Fruit fly (Drosophila melanogaster) whole organism, embryonic: ENCODE data around the gene sol.

Experiments used
- Blimp-1 ChIP-seq: fragments of 200-800 bp; sonication (Bioruptor generic); optimal IDR thresholded peaks from 3 replicates; lab custom pipeline; 2018; ENCODE audit warnings: missing biosample characterization, missing genetic modification characterization, mild to moderate bottlenecking, moderate library complexity, missing genetic modification reagents
- CG10321 ChIP-seq: fragments of 200-800 bp; sonication (Bioruptor generic); IDR thresholded peaks from 2 replicates; pipeline ENCODE4 v1.3.6; 2022; ENCODE audit warnings: missing biosample characterization, missing genetic modification characterization
- CG11504 ChIP-seq: fragments of 200-800 bp; sonication (Bioruptor generic); optimal IDR thresholded peaks from 3 replicates; lab custom pipeline; 2019; ENCODE audit warnings: missing biosample characterization, mild to moderate bottlenecking, missing genetic modification characterization, moderate library complexity
- CG12769 ChIP-seq: fragments of 200-800 bp; sonication (Bioruptor generic); optimal IDR thresholded peaks from 2 replicates; lab custom pipeline; 2019; ENCODE audit warnings: missing biosample characterization, mild to moderate bottlenecking, missing genetic modification characterization, moderate library complexity
- CG17361 ChIP-seq: fragments of 200-800 bp; sonication (Bioruptor generic); IDR thresholded peaks from 3 replicates; pipeline ENCODE4 v1.3.6; 2022; ENCODE audit warnings: missing biosample characterization, missing genetic modification characterization
- CG18476 ChIP-seq: fragments of 200-800 bp; sonication (Bioruptor generic); optimal IDR thresholded peaks from 2 replicates; lab custom pipeline; 2016; ENCODE audit warnings: missing biosample characterization, mild to moderate bottlenecking, missing genetic modification characterization
- CG2202 ChIP-seq: fragments of 200-800 bp; sonication (Bioruptor generic); optimal IDR thresholded peaks from 2 replicates; lab custom pipeline; 2018; ENCODE audit warnings: missing biosample characterization, mild to moderate bottlenecking, missing genetic modification characterization
- CG4360 ChIP-seq: fragments of 200-800 bp; sonication (Bioruptor generic); IDR thresholded peaks from 2 replicates; pipeline ENCODE4 v1.3.6; 2022; ENCODE audit warnings: missing biosample characterization, missing genetic modification characterization
- CG6654 ChIP-seq: fragments of 200-800 bp; sonication (Bioruptor generic); optimal IDR thresholded peaks from 2 replicates; lab custom pipeline; 2017; ENCODE audit warnings: missing biosample characterization, mild to moderate bottlenecking, missing genetic modification characterization
- CG8359 ChIP-seq: fragments of 200-800 bp; sonication (Bioruptor generic); optimal IDR thresholded peaks from 2 replicates; lab custom pipeline; 2017; ENCODE audit warnings: missing biosample characterization, mild to moderate bottlenecking, missing genetic modification characterization, borderline replicate concordance
- CG9797 ChIP-seq: fragments of 200-800 bp; sonication (Bioruptor generic); optimal IDR thresholded peaks from 3 replicates; lab custom pipeline; 2018; ENCODE audit warnings: missing biosample characterization, mild to moderate bottlenecking, missing genetic modification characterization
- CG9876 ChIP-seq: fragments of 200-800 bp; sonication (Bioruptor generic); optimal IDR thresholded peaks from 2 replicates; lab custom pipeline; 2016; ENCODE audit warnings: missing biosample characterization, missing genetic modification characterization
- CoRest ChIP-seq: fragments of 200-800 bp; sonication (Bioruptor generic); optimal IDR thresholded peaks from 3 replicates; lab custom pipeline; 2018; ENCODE audit warnings: missing biosample characterization, mild to moderate bottlenecking, missing genetic modification characterization, moderate library complexity
- Deaf1 ChIP-seq: fragments of 200-800 bp; optimal IDR thresholded peaks from 3 replicates; lab custom pipeline; 2019; ENCODE audit warnings: missing biosample characterization, mild to moderate bottlenecking, missing genetic modification characterization, moderate library complexity
- Dll ChIP-seq: fragments of 200-800 bp; sonication (Bioruptor generic); IDR thresholded peaks from 4 replicates; pipeline ENCODE4 v1.3.6; 2022; ENCODE audit warnings: missing biosample characterization, missing genetic modification characterization; ENCODE audit not compliant: partially characterized antibody
- E2f2 ChIP-seq: fragments of 200-800 bp; sonication (Bioruptor generic); IDR thresholded peaks from 2 replicates; pipeline ENCODE4 v1.3.6; 2022; ENCODE audit warnings: missing biosample characterization, missing genetic modification characterization
- Ets65A ChIP-seq: fragments of 200-800 bp; sonication (Bioruptor generic); peaks from one replicate; lab custom pipeline; 2016; ENCODE audit warnings: missing biosample characterization, missing genetic modification characterization
- H15 ChIP-seq: fragments of 200-800 bp; sonication (Bioruptor generic); IDR thresholded peaks from 3 replicates; pipeline ENCODE4 v1.3.6; 2022; ENCODE audit warnings: missing biosample characterization, missing genetic modification characterization
- HHEX ChIP-seq: fragments of 200-800 bp; sonication (Bioruptor generic); optimal IDR thresholded peaks from 3 replicates; lab custom pipeline; 2017; ENCODE audit warnings: missing biosample characterization, mild to moderate bottlenecking, missing genetic modification characterization, missing genetic modification reagents
- HLH3B ChIP-seq: fragments of 200-800 bp; sonication (Bioruptor generic); IDR thresholded peaks from 2 replicates; pipeline ENCODE4 v1.3.6; 2022; ENCODE audit warnings: missing biosample characterization, missing genetic modification characterization
- HLH4C ChIP-seq: fragments of 200-800 bp; sonication (Bioruptor generic); IDR thresholded peaks from 3 replicates; pipeline ENCODE4 v1.3.6; 2022; ENCODE audit warnings: missing biosample characterization, missing genetic modification characterization; ENCODE audit not compliant: partially characterized antibody
- HmgZ ChIP-seq: fragments of 200-800 bp; sonication (Bioruptor generic); optimal IDR thresholded peaks from 2 replicates; lab custom pipeline; 2018; ENCODE audit warnings: missing biosample characterization, mild to moderate bottlenecking, missing genetic modification characterization
- Hsf ChIP-seq: fragments of 200-800 bp; sonication (Bioruptor generic); optimal IDR thresholded peaks from 3 replicates; lab custom pipeline; 2016; ENCODE audit warnings: missing biosample characterization, missing genetic modification characterization
- Kr ChIP-seq: fragments of 200-800 bp; sonication (Bioruptor generic); optimal IDR thresholded peaks from 2 replicates; lab custom pipeline; 2017; ENCODE audit warnings: missing biosample characterization, mild to moderate bottlenecking, missing genetic modification characterization
- Lhr ChIP-seq: fragments of 200-800 bp; sonication (Bioruptor generic); optimal IDR thresholded peaks from 3 replicates; lab custom pipeline; 2017; ENCODE audit warnings: mild to moderate bottlenecking, missing biosample characterization, missing genetic modification reagents, missing genetic modification characterization
- Ptx1 ChIP-seq: fragments of 200-800 bp; sonication (Bioruptor generic); IDR thresholded peaks from 2 replicates; pipeline ENCODE4 v1.3.6; 2022; ENCODE audit warnings: missing biosample characterization, missing genetic modification characterization
- Taf1 ChIP-seq: fragments of 200-800 bp; sonication (Bioruptor generic); IDR thresholded peaks from 2 replicates; pipeline ENCODE4 v1.3.6; 2022; ENCODE audit warnings: missing biosample characterization, missing genetic modification characterization
- Trl ChIP-seq, 3 experiments: fragments of >200 bp in 2 of 3; fragments of 200-800 bp in 1 of 3; sonication (Bioruptor generic) in 1 of 3; optimal IDR thresholded peaks; 2 replicates in 1 of 3; 3 replicates in 2 of 3; lab custom pipeline; 2016 to 2017; ENCODE audit warnings: missing biosample characterization in 1 of 3, missing genetic modification characterization in 1 of 3
- aop ChIP-seq: fragments of 200-800 bp; sonication (Bioruptor generic); IDR thresholded peaks from 2 replicates; pipeline ENCODE4 v1.3.6; 2022; ENCODE audit warnings: missing biosample characterization, missing genetic modification characterization
- bowl ChIP-seq: fragments of 200-800 bp; sonication (Bioruptor generic); IDR thresholded peaks from 2 replicates; pipeline ENCODE4 v1.3.6; 2022; ENCODE audit warnings: missing biosample characterization, missing genetic modification characterization
- caup ChIP-seq: fragments of 200-800 bp; sonication (Bioruptor generic); optimal IDR thresholded peaks from 3 replicates; lab custom pipeline; 2017; ENCODE audit warnings: missing biosample characterization, mild to moderate bottlenecking, missing genetic modification characterization, moderate library complexity; ENCODE audit not compliant: severe bottlenecking
- dmrt99B ChIP-seq: fragments of 200-800 bp; sonication (Bioruptor generic); optimal IDR thresholded peaks from 2 replicates; lab custom pipeline; 2018; ENCODE audit warnings: missing biosample characterization, mild to moderate bottlenecking, missing genetic modification characterization, moderate library complexity
- emc ChIP-seq: fragments of 200-800 bp; sonication (Bioruptor generic); optimal IDR thresholded peaks from 2 replicates; lab custom pipeline; 2016; ENCODE audit warnings: missing biosample characterization, missing genetic modification characterization
- ems ChIP-seq: fragments of 200-800 bp; sonication (Bioruptor generic); optimal IDR thresholded peaks from 3 replicates; lab custom pipeline; 2016; ENCODE audit warnings: missing biosample characterization, missing genetic modification characterization
- eyg ChIP-seq: fragments of 200-800 bp; sonication (Bioruptor generic); optimal IDR thresholded peaks from 3 replicates; lab custom pipeline; 2016; ENCODE audit warnings: missing biosample characterization, missing genetic modification characterization
- fd102C ChIP-seq: fragments of 200-800 bp; sonication (Bioruptor generic); optimal IDR thresholded peaks from 2 replicates; lab custom pipeline; 2018; ENCODE audit warnings: missing biosample characterization, mild to moderate bottlenecking, missing genetic modification characterization, moderate library complexity
- hth ChIP-seq: fragments of >200 bp; optimal IDR thresholded peaks from 2 replicates; lab custom pipeline; 2017; ENCODE audit warnings: inconsistent platforms
- mld ChIP-seq: fragments of 200-800 bp; sonication (Bioruptor generic); IDR thresholded peaks from 3 replicates; pipeline ENCODE4 v1.3.6; 2022; ENCODE audit warnings: missing biosample characterization, missing genetic modification characterization; ENCODE audit not compliant: partially characterized antibody
- nerfin-1 ChIP-seq: fragments of 200-800 bp; sonication (Bioruptor generic); optimal IDR thresholded peaks from 3 replicates; lab custom pipeline; 2019; ENCODE audit warnings: missing biosample characterization, mild to moderate bottlenecking, missing genetic modification characterization, moderate library complexity
- phol ChIP-seq: fragments of 200-800 bp; sonication (Bioruptor generic); optimal IDR thresholded peaks from 3 replicates; lab custom pipeline; 2018; ENCODE audit warnings: missing biosample characterization, mild to moderate bottlenecking, missing genetic modification characterization, moderate library complexity
- ro ChIP-seq: fragments of 200-800 bp; sonication (Bioruptor generic); IDR thresholded peaks from 2 replicates; pipeline ENCODE4 v1.3.6; 2022; ENCODE audit warnings: missing biosample characterization, missing genetic modification characterization
- slou ChIP-seq: fragments of 200-800 bp; sonication (Bioruptor generic); optimal IDR thresholded peaks from 3 replicates; lab custom pipeline; 2016; ENCODE audit warnings: missing biosample characterization, missing genetic modification characterization
- sna ChIP-seq: fragments of 200-800 bp; sonication (Bioruptor generic); IDR thresholded peaks from 2 replicates; pipeline ENCODE4 v1.3.6; 2022; ENCODE audit warnings: missing biosample characterization, missing genetic modification characterization; ENCODE audit not compliant: partially characterized antibody
- sob ChIP-seq: fragments of 200-800 bp; sonication (Bioruptor generic); IDR thresholded peaks from 2 replicates; pipeline ENCODE4 v1.3.6; 2022; ENCODE audit warnings: missing biosample characterization, missing genetic modification characterization
- stc ChIP-seq: fragments of 200-800 bp; sonication (Bioruptor generic); IDR thresholded peaks from 2 replicates; pipeline ENCODE4 v1.3.6; 2022; ENCODE audit warnings: missing biosample characterization, missing genetic modification characterization
- stwl ChIP-seq: fragments of 200-800 bp; sonication (Bioruptor generic); optimal IDR thresholded peaks from 3 replicates; lab custom pipeline; 2018; ENCODE audit warnings: missing biosample characterization, mild to moderate bottlenecking, missing genetic modification characterization, moderate library complexity
- wek ChIP-seq: fragments of 200-800 bp; sonication (Bioruptor generic); optimal IDR thresholded peaks from 3 replicates; lab custom pipeline; 2018; ENCODE audit warnings: missing biosample characterization, mild to moderate bottlenecking, missing genetic modification characterization, moderate library complexity
- wor ChIP-seq: fragments of 200-800 bp; sonication (Bioruptor generic); IDR thresholded peaks from 2 replicates; pipeline ENCODE4 v1.3.6; 2022; ENCODE audit warnings: missing biosample characterization, missing genetic modification characterization
- zen2 ChIP-seq: fragments of 200-800 bp; sonication (Bioruptor generic); IDR thresholded peaks from 3 replicates; pipeline ENCODE4 v1.3.6; 2022; ENCODE audit warnings: missing biosample characterization, missing genetic modification characterization; ENCODE audit not compliant: partially characterized antibody

The sol gene

dm6 chrX:21366311-21366990 lies 16.4 kb downstream of the sol start (continued):
- TF ChIP-seq phol (tag; lab: Kevin White, UChicago) (peak; percentile 94), Ets65A (GFP tag; lab: Kevin White, UChicago) (peak; percentile 93), CG9876 (GFP tag; lab: Kevin White, UChicago) (no peak), CG8359 (GFP tag; lab: Kevin White, UChicago) (peak; percentile 63), ro (GFP tag; lab: Robert Waterston, UW) (no peak; the same call in 1 of the 2 replicates), fd102C (no peak), HHEX (GFP tag; lab: Kevin White, UChicago) (peak; percentile 92), slou (GFP tag; lab: Kevin White, UChicago) (peak; percentile 70), dmrt99B (tag; lab: Kevin White, UChicago) (peak; percentile 96), mld (GFP tag; lab: Robert Waterston, UW) (no peak), Dll (GFP tag; lab: Robert Waterston, UW) (no peak), bowl (GFP tag; lab: Robert Waterston, UW) (peak; percentile 54; the same call in 1 of the 2 replicates), CG9797 (peak; percentile 6), CG10321 (GFP tag; lab: Robert Waterston, UW) (peak; percentile 62; the same call in 1 of the 2 replicates), CG2202 (tag; lab: Kevin White, UChicago) (peak; percentile 78), sna (GFP tag; lab: Robert Waterston, UW) (no peak), Taf1 (GFP tag; lab: Robert Waterston, UW) (peak; percentile 71), HLH4C (GFP tag; lab: Robert Waterston, UW) (no peak), CG4360 (GFP tag; lab: Robert Waterston, UW) (peak; percentile 37; the same call in 1 of the 2 replicates), eyg (GFP tag; lab: Kevin White, UChicago) (no peak), nerfin-1 (tag; lab: Kevin White, UChicago) (peak; percentile 91), HLH3B (GFP tag; lab: Robert Waterston, UW) (peak; percentile 87), sob (GFP tag; lab: Robert Waterston, UW) (peak; percentile 85), CG18476 (peak; percentile 78), Ptx1 (GFP tag; lab: Robert Waterston, UW) (peak; percentile 93), ems (peak; percentile 45), stwl (no peak), wek (peak; percentile 43), aop (GFP tag; lab: Robert Waterston, UW) (no peak), CG6654 (peak; percentile 80), Deaf1 (tag; lab: Kevin White, UChicago) (peak; percentile 78), CG11504 (tag; lab: Kevin White, UChicago) (peak; percentile 95), E2f2 (GFP tag; lab: Robert Waterston, UW) (peak; percentile 69), emc (no peak), caup (GFP tag; lab: Kevin White, UChicago) (peak; percentile 90), stc (peak; percentile 82), zen2 (GFP tag; lab: Robert Waterston, UW) (no peak), CoRest (tag; lab: Kevin White, UChicago) (peak; percentile 96), wor (GFP tag; lab: Robert Waterston, UW) (peak; percentile 89), H15 (GFP tag; lab: Robert Waterston, UW) (peak; percentile 76; the same call in 2 of the 3 replicates), hth (no peak), Hsf (GFP tag; lab: Kevin White, UChicago) (peak; percentile 50), Kr (GFP tag; lab: Kevin White, UChicago) (no peak), Blimp-1 (GFP tag; lab: Kevin White, UChicago) (peak; percentile 90), CG17361 (peak; percentile 94), Lhr (GFP tag; lab: Kevin White, UChicago) (peak; percentile 71), CG12769 (tag; lab: Kevin White, UChicago) (peak; percentile 82), Trl (optimal IDR thresholded peaks at IDR 0.05; lab: Kevin White, UChicago) (peak; percentile 9 to 27), Trl (GFP tag; optimal IDR thresholded peaks at IDR 0.05; lab: Kevin White, UChicago) (peak; percentile 24), HmgZ (tag; lab: Kevin White, UChicago) (peak; percentile 88)
